Worm (Caenorhabditis elegans) whole organism, L1 larva: ENCODE results near the gene Y48B6A.1.

Experiments
- F16B12.6 ChIP-seq: fragments of 150-350 bp; optimal IDR thresholded peaks from 2 replicates; lab custom pipeline; 2014; ENCODE audit warnings: missing biosample characterization, missing genetic modification characterization
- aha-1 ChIP-seq: fragments of 150-350 bp; optimal IDR thresholded peaks from 2 replicates; lab custom pipeline; 2014; ENCODE audit warnings: missing biosample characterization, missing genetic modification characterization
- ama-1 ChIP-seq: fragments of 150-350 bp; optimal IDR thresholded peaks from 2 replicates; lab custom pipeline; 2014
- blmp-1 ChIP-seq: fragments of 150-350 bp; optimal IDR thresholded peaks from 2 replicates; lab custom pipeline; 2014; ENCODE audit warnings: missing biosample characterization, missing genetic modification characterization
- ceh-63 ChIP-seq: fragments of 200-800 bp; sonication (Bioruptor generic); optimal IDR thresholded peaks from 2 replicates; lab custom pipeline; 2018; ENCODE audit warnings: mild to moderate bottlenecking, missing genetic modification characterization, missing compliant biosample characterization
- ceh-88 ChIP-seq: fragments of 200-800 bp; sonication (Bioruptor generic); IDR thresholded peaks from 2 replicates; pipeline ENCODE4 v1.3.6; 2022; ENCODE audit warnings: missing genetic modification characterization, missing compliant biosample characterization
- dpl-1 ChIP-seq, 3 experiments: fragments of 150-350 bp in 2 of 3; sonication (generic microtip) in 1 of 3; optimal IDR thresholded peaks; 2 replicates each; lab custom pipeline; 2014 to 2017; ENCODE audit warnings: missing biosample characterization in 3 of 3, missing genetic modification characterization in 3 of 3, missing genetic modification reagents in 3 of 3
- dsc-1 ChIP-seq: sonication (generic microtip); optimal IDR thresholded peaks from 2 replicates; lab custom pipeline; 2016; ENCODE audit warnings: mild to moderate bottlenecking, missing genetic modification characterization, missing compliant biosample characterization
- efl-1 ChIP-seq, 4 experiments: fragments of 150-350 bp; optimal IDR thresholded peaks in 3 of 4; peaks in 1 of 4; 1 replicate in 1 of 4; 2 replicates in 3 of 4; lab custom pipeline; 2014; ENCODE audit warnings: missing biosample characterization in 2 of 4, missing genetic modification characterization in 2 of 4, missing genetic modification reagents in 2 of 4
- elt-2 ChIP-seq: sonication (generic microtip); optimal IDR thresholded peaks from 2 replicates; lab custom pipeline; 2016; ENCODE audit warnings: missing genetic modification characterization, mild to moderate bottlenecking, inconsistent platforms, missing compliant biosample characterization, missing genetic modification reagents
- fkh-8 ChIP-seq: sonication (generic microtip); optimal IDR thresholded peaks from 2 replicates; lab custom pipeline; 2016; ENCODE audit warnings: mild to moderate bottlenecking, missing genetic modification characterization, missing compliant biosample characterization
- fos-1 ChIP-seq: fragments of 150-350 bp; optimal IDR thresholded peaks from 2 replicates; lab custom pipeline; 2014; ENCODE audit warnings: missing biosample characterization, missing genetic modification characterization
- hpl-2 ChIP-seq: fragments of 150-350 bp; optimal IDR thresholded peaks from 2 replicates; lab custom pipeline; 2014; ENCODE audit warnings: missing biosample characterization, missing genetic modification reagents, missing genetic modification characterization
- jun-1 ChIP-seq: fragments of 150-350 bp; optimal IDR thresholded peaks from 2 replicates; lab custom pipeline; 2014; ENCODE audit warnings: missing biosample characterization, missing genetic modification reagents, missing genetic modification characterization
- lin-14 ChIP-seq: fragments of 200-800 bp; sonication (Bioruptor generic); optimal IDR thresholded peaks from 2 replicates; lab custom pipeline; 2018; ENCODE audit warnings: mild to moderate bottlenecking, missing genetic modification characterization, moderate library complexity, missing compliant biosample characterization
- lin-15B ChIP-seq: fragments of 150-350 bp; sonication (generic microtip); optimal IDR thresholded peaks from 3 replicates; lab custom pipeline; 2014; ENCODE audit warnings: missing biosample characterization, missing genetic modification characterization
- mdl-1 ChIP-seq, 2 experiments: fragments of 150-350 bp; optimal IDR thresholded peaks; 2 replicates each; lab custom pipeline; 2014 to 2017; ENCODE audit warnings: missing biosample characterization in 2 of 2, missing genetic modification characterization in 2 of 2, inconsistent platforms in 1 of 2
- mef-2 ChIP-seq: fragments of 150-350 bp; optimal IDR thresholded peaks from 2 replicates; lab custom pipeline; 2014; ENCODE audit warnings: missing biosample characterization, missing genetic modification characterization
- mep-1 ChIP-seq: fragments of 150-350 bp; optimal IDR thresholded peaks from 2 replicates; lab custom pipeline; 2014; ENCODE audit warnings: missing biosample characterization, missing genetic modification characterization
- nhr-237 ChIP-seq: fragments of 150-350 bp; optimal IDR thresholded peaks from 2 replicates; lab custom pipeline; 2014; ENCODE audit warnings: missing biosample characterization, missing genetic modification characterization
- nhr-28 ChIP-seq: fragments of 150-350 bp; optimal IDR thresholded peaks from 2 replicates; lab custom pipeline; 2014; ENCODE audit warnings: missing biosample characterization, missing genetic modification characterization
- nhr-84 ChIP-seq: sonication (generic microtip); optimal IDR thresholded peaks from 2 replicates; lab custom pipeline; 2017; ENCODE audit warnings: missing biosample characterization, missing genetic modification characterization
- nhr-85 ChIP-seq: sonication (generic microtip); peaks from one replicate; lab custom pipeline; 2016; ENCODE audit warnings: missing genetic modification characterization, inconsistent platforms, missing compliant biosample characterization
- nhr-90 ChIP-seq: sonication (generic microtip); optimal IDR thresholded peaks from 2 replicates; lab custom pipeline; 2016; ENCODE audit warnings: mild to moderate bottlenecking, missing genetic modification characterization, missing compliant biosample characterization; ENCODE audit not compliant: poor library complexity
- pag-3 ChIP-seq: sonication (generic microtip); optimal IDR thresholded peaks from 2 replicates; lab custom pipeline; 2017; ENCODE audit warnings: missing genetic modification characterization, mild to moderate bottlenecking, missing compliant biosample characterization, antibody characterized with exemption, borderline replicate concordance; ENCODE audit not compliant: insufficient read depth
- pax-3 ChIP-seq: fragments of 200-800 bp; sonication (Bioruptor generic); optimal IDR thresholded peaks from 2 replicates; lab custom pipeline; 2018; ENCODE audit warnings: mild to moderate bottlenecking, missing genetic modification characterization, moderate library complexity, missing compliant biosample characterization
- pqm-1 ChIP-seq: sonication (generic microtip); optimal IDR thresholded peaks from 3 replicates; lab custom pipeline; 2017; ENCODE audit warnings: missing biosample characterization, missing genetic modification characterization
- snpc-4 ChIP-seq: fragments of 150-350 bp; optimal IDR thresholded peaks from 2 replicates; lab custom pipeline; 2014; ENCODE audit warnings: missing biosample characterization, missing genetic modification characterization
- sox-4 ChIP-seq: sonication (generic microtip); optimal IDR thresholded peaks from 2 replicates; lab custom pipeline; 2016; ENCODE audit warnings: missing genetic modification characterization, missing compliant biosample characterization
- tlp-1 ChIP-seq: fragments of 150-350 bp; optimal IDR thresholded peaks from 2 replicates; lab custom pipeline; 2014; ENCODE audit warnings: missing biosample characterization, missing genetic modification characterization
- unc-86 ChIP-seq: sonication (generic microtip); optimal IDR thresholded peaks from 2 replicates; lab custom pipeline; 2016; ENCODE audit warnings: missing genetic modification characterization, missing compliant biosample characterization
- ztf-11 ChIP-seq, 2 experiments: sonication (generic microtip); optimal IDR thresholded peaks; 2 replicates each; lab custom pipeline; 2016 to 2017; ENCODE audit warnings: missing genetic modification characterization in 2 of 2, missing biosample characterization in 1 of 2, missing compliant biosample characterization in 1 of 2
- ztf-4 ChIP-seq: fragments of 150-350 bp; optimal IDR thresholded peaks from 2 replicates; lab custom pipeline; 2014; ENCODE audit warnings: missing biosample characterization, missing genetic modification characterization

The Y48B6A.1 gene

ce11 chrII:14132733-14133132 lies 21.4 kb downstream of the Y48B6A.1 start, which contains the start of gene algn-3:
algn-3 (minus strand) TSS chrII:14132833.
- TF ChIP-seq lin-15B (tag; lab: Kevin White, UChicago) (no peak), blmp-1 (tag; lab: Kevin White, UChicago) (no peak), dpl-1 (GFP tag; optimal IDR thresholded peaks at IDR 0.05; lab: Kevin White, UChicago) (no peak), fos-1 (tag; lab: Kevin White, UChicago) (no peak), nhr-90 (tag; lab: Kevin White, UChicago) (no peak), jun-1 (tag; lab: Kevin White, UChicago) (no peak), pqm-1 (tag; lab: Kevin White, UChicago) (no peak), ceh-63 (GFP tag; lab: Kevin White, UChicago) (no peak), tlp-1 (tag; lab: Kevin White, UChicago) (no peak), nhr-237 (tag; lab: Kevin White, UChicago) (no peak)

ce11 chrII:14129191-14129590 lies 25.0 kb downstream of the Y48B6A.1 start:
- no peak for TF ChIP-seq nhr-28 (tag; lab: Kevin White, UChicago)
- no peak for TF ChIP-seq nhr-84
- no peak for TF ChIP-seq mef-2 (tag; lab: Kevin White, UChicago)
- no peak for TF ChIP-seq pqm-1 (tag; lab: Kevin White, UChicago)
- TF ChIP-seq ztf-4 (tag; lab: Kevin White, UChicago): no peak
- no peak for TF ChIP-seq mep-1 (tag; lab: Kevin White, UChicago)
- TF ChIP-seq pag-3 (tag; lab: Kevin White, UChicago): no peak
- TF ChIP-seq pax-3 (tag; lab: Kevin White, UChicago): no peak
- no peak for TF ChIP-seq aha-1 (tag; lab: Kevin White, UChicago)

ce11 chrII:14126841-14127240 lies 27.3 kb downstream of the Y48B6A.1 start, which contains the start of gene K09E4.3:
K09E4.3 (minus strand) TSS chrII:14126941.
- no peak for TF ChIP-seq sox-4 (tag; lab: Kevin White, UChicago)
- TF ChIP-seq F16B12.6 (tag; lab: Kevin White, UChicago): no peak
- TF ChIP-seq dsc-1: no peak
- no peak for TF ChIP-seq lin-14 (GFP tag; lab: Kevin White, UChicago)
- TF ChIP-seq ztf-11 (tag; optimal IDR thresholded peaks at IDR 0.05; lab: Kevin White, UChicago): no peak
- no peak for TF ChIP-seq blmp-1 (tag; lab: Kevin White, UChicago)
- no peak for TF ChIP-seq nhr-85 (tag; lab: Kevin White, UChicago)
- no peak for TF ChIP-seq elt-2 (tag; lab: Kevin White, UChicago)

ce11 chrII:14122065-14122464 lies 32.1 kb downstream of the Y48B6A.1 start, which contains the start of gene K09E4.4:
K09E4.4 (minus strand) TSS chrII:14122165.
- no peak for TF ChIP-seq F16B12.6 (tag; lab: Kevin White, UChicago)
- no peak for TF ChIP-seq unc-86 (tag; lab: Kevin White, UChicago)
- TF ChIP-seq snpc-4 (tag; lab: Kevin White, UChicago): no peak
- no peak for TF ChIP-seq ama-1
- no peak for TF ChIP-seq efl-1 (optimal IDR thresholded peaks at IDR 0.05; lab: Kevin White, UChicago)
- TF ChIP-seq efl-1 (GFP tag; optimal IDR thresholded peaks at IDR 0.05 in 1 of 2; lab: Kevin White, UChicago): peak in 1 of 2 experiments; percentile 5

DNA sequence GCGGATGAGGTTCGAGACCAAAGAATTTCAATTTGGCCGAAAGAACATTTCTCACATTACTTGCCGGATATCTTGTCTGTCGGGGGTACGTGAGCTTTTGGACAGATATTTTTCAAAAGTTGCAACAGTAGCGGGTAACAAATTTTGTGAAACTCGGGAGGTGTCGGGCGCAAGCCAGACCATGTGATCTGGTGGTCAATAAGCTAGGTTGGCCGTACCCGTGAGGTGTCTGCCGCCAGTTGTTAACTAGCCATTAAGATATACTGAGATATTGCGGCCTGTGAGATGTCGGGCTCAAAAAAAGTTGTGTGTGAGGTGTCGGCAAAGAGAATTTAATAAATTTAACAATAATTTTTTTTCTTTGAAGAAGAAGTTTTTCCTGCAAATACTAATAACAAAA lies 35.8 kb downstream of the Y48B6A.1 start:
- TF ChIP-seq jun-1 (tag; lab: Kevin White, UChicago) (no peak), dpl-1 (GFP tag; optimal IDR thresholded peaks at IDR 0.05; lab: Kevin White, UChicago) (no peak), snpc-4 (tag; lab: Kevin White, UChicago) (peak; percentile 70), ceh-63 (GFP tag; lab: Kevin White, UChicago) (no peak), ceh-88 (GFP tag; lab: Robert Waterston, UW) (no peak)

ce11 chrII:14112842-14113241 lies 41.3 kb downstream of the Y48B6A.1 start:
- no peak for TF ChIP-seq fkh-8 (tag; lab: Kevin White, UChicago)
- TF ChIP-seq hpl-2: no peak
- TF ChIP-seq mdl-1 (tag; optimal IDR thresholded peaks at IDR 0.05; lab: Kevin White, UChicago): no peak
- peak; percentile 65 for TF ChIP-seq blmp-1 (tag; lab: Kevin White, UChicago)
